Fruit fly (Drosophila melanogaster) whole organism, embryonic: ENCODE data around the gene Or9a.

ENCODE experiments used
- Bgb ChIP-seq: fragments of 200-800 bp; sonication (Bioruptor generic); IDR thresholded peaks from 2 replicates; pipeline ENCODE4 v1.3.6; 2022; ENCODE audit warnings: missing biosample characterization, missing genetic modification characterization; ENCODE audit not compliant: partially characterized antibody
- CG10147 ChIP-seq: fragments of 200-800 bp; sonication (Bioruptor generic); optimal IDR thresholded peaks from 2 replicates; lab custom pipeline; 2019; ENCODE audit warnings: missing biosample characterization, mild to moderate bottlenecking, missing genetic modification characterization, moderate library complexity
- CG11456 ChIP-seq: fragments of 200-800 bp; sonication (Bioruptor generic); IDR thresholded peaks from 3 replicates; pipeline ENCODE4 v1.3.6; 2022; ENCODE audit warnings: missing biosample characterization, missing genetic modification characterization
- CG11504 ChIP-seq: fragments of 200-800 bp; sonication (Bioruptor generic); optimal IDR thresholded peaks from 3 replicates; lab custom pipeline; 2019; ENCODE audit warnings: missing biosample characterization, mild to moderate bottlenecking, missing genetic modification characterization, moderate library complexity
- CG11696 ChIP-seq: fragments of 200-800 bp; sonication (Bioruptor generic); IDR thresholded peaks from 2 replicates; pipeline ENCODE4 v1.3.6; 2022; ENCODE audit warnings: missing biosample characterization, missing genetic modification characterization
- CG12236 ChIP-seq: fragments of 200-800 bp; sonication (Bioruptor generic); optimal IDR thresholded peaks from 2 replicates; lab custom pipeline; 2016; ENCODE audit warnings: missing biosample characterization, missing genetic modification characterization
- CG1233 ChIP-seq: fragments of 200-800 bp; sonication (Bioruptor generic); optimal IDR thresholded peaks from 4 replicates; lab custom pipeline; 2018; ENCODE audit warnings: missing biosample characterization, mild to moderate bottlenecking, missing genetic modification characterization
- CG12744 ChIP-seq: fragments of 200-800 bp; sonication (Bioruptor generic); optimal IDR thresholded peaks from 2 replicates; lab custom pipeline; 2016; ENCODE audit warnings: missing biosample characterization, missing genetic modification characterization
- CG12769 ChIP-seq: fragments of 200-800 bp; sonication (Bioruptor generic); optimal IDR thresholded peaks from 2 replicates; lab custom pipeline; 2019; ENCODE audit warnings: missing biosample characterization, mild to moderate bottlenecking, missing genetic modification characterization, moderate library complexity
- CG13287 ChIP-seq: fragments of 200-800 bp; sonication (Bioruptor generic); IDR thresholded peaks from 2 replicates; pipeline ENCODE4 v1.3.6; 2022; ENCODE audit warnings: missing biosample characterization, missing genetic modification characterization; ENCODE audit not compliant: partially characterized antibody
- CG14710 ChIP-seq: fragments of 200-800 bp; sonication (Bioruptor generic); optimal IDR thresholded peaks from 3 replicates; lab custom pipeline; 2019; ENCODE audit warnings: missing biosample characterization, mild to moderate bottlenecking, missing genetic modification characterization, moderate library complexity
- CG15011 ChIP-seq: fragments of 200-800 bp; sonication (Bioruptor generic); optimal IDR thresholded peaks from 3 replicates; lab custom pipeline; 2018; ENCODE audit warnings: missing biosample characterization, mild to moderate bottlenecking, missing genetic modification characterization
- CG17612 ChIP-seq: fragments of 200-800 bp; sonication (Bioruptor generic); IDR thresholded peaks from 2 replicates; pipeline ENCODE4 v1.3.6; 2022; ENCODE audit warnings: missing biosample characterization, missing genetic modification characterization
- CG2199 ChIP-seq: fragments of 200-800 bp; sonication (Bioruptor generic); IDR thresholded peaks from 3 replicates; pipeline ENCODE4 v1.3.6; 2022; ENCODE audit warnings: missing biosample characterization, missing genetic modification characterization
- CG31365 ChIP-seq: fragments of 200-800 bp; sonication (Bioruptor generic); optimal IDR thresholded peaks from 2 replicates; lab custom pipeline; 2018; ENCODE audit warnings: missing biosample characterization, mild to moderate bottlenecking, missing genetic modification characterization
- CG3281 ChIP-seq: fragments of 200-800 bp; sonication (Bioruptor generic); optimal IDR thresholded peaks from 3 replicates; lab custom pipeline; 2017; ENCODE audit warnings: missing biosample characterization, mild to moderate bottlenecking, missing genetic modification characterization
- CG3847 ChIP-seq: fragments of 200-800 bp; sonication (Bioruptor generic); IDR thresholded peaks from 2 replicates; pipeline ENCODE4 v1.3.6; 2022; ENCODE audit warnings: missing biosample characterization, missing genetic modification characterization
- CG6689 ChIP-seq: fragments of 200-800 bp; sonication (Bioruptor generic); IDR thresholded peaks from 2 replicates; pipeline ENCODE4 v1.3.6; 2022; ENCODE audit warnings: missing biosample characterization, missing genetic modification characterization
- CG6791 ChIP-seq: fragments of 200-800 bp; sonication (Bioruptor generic); IDR thresholded peaks from 3 replicates; pipeline ENCODE4 v1.3.6; 2022; ENCODE audit warnings: missing biosample characterization, missing genetic modification characterization; ENCODE audit not compliant: partially characterized antibody
- CG6854 ChIP-seq: fragments of 200-800 bp; sonication (Bioruptor generic); optimal IDR thresholded peaks from 3 replicates; lab custom pipeline; 2017; ENCODE audit warnings: missing biosample characterization, mild to moderate bottlenecking, missing genetic modification characterization
- CG7963 ChIP-seq: fragments of 200-800 bp; sonication (Bioruptor generic); IDR thresholded peaks from 3 replicates; pipeline ENCODE4 v1.3.6; 2022; ENCODE audit warnings: missing biosample characterization, missing genetic modification characterization; ENCODE audit not compliant: partially characterized antibody
- CG9876 ChIP-seq: fragments of 200-800 bp; sonication (Bioruptor generic); optimal IDR thresholded peaks from 2 replicates; lab custom pipeline; 2016; ENCODE audit warnings: missing biosample characterization, missing genetic modification characterization
- Dfd ChIP-seq, 2 experiments: fragments of >200 bp; optimal IDR thresholded peaks; 2 replicates each; lab custom pipeline; 2017; ENCODE audit warnings: missing biosample characterization in 2 of 2, missing genetic modification characterization in 2 of 2
- Dip2 ChIP-seq: fragments of 200-800 bp; sonication (Bioruptor generic); IDR thresholded peaks from 2 replicates; pipeline ENCODE4 v1.3.6; 2022; ENCODE audit warnings: missing biosample characterization, missing genetic modification characterization
- Dip3 ChIP-seq: fragments of 200-800 bp; sonication (Bioruptor generic); optimal IDR thresholded peaks from 3 replicates; lab custom pipeline; 2016; ENCODE audit warnings: missing biosample characterization, missing genetic modification characterization
- Ets65A ChIP-seq: fragments of 200-800 bp; sonication (Bioruptor generic); peaks from one replicate; lab custom pipeline; 2016; ENCODE audit warnings: missing biosample characterization, missing genetic modification characterization
- Fer3 ChIP-seq: fragments of 200-800 bp; sonication (Bioruptor generic); optimal IDR thresholded peaks from 2 replicates; lab custom pipeline; 2018; ENCODE audit warnings: missing biosample characterization, mild to moderate bottlenecking, missing genetic modification characterization, moderate library complexity
- Max ChIP-seq: fragments of 200-800 bp; sonication (Bioruptor generic); optimal IDR thresholded peaks from 2 replicates; lab custom pipeline; 2016; ENCODE audit warnings: missing biosample characterization, mild to moderate bottlenecking, missing genetic modification characterization
- ara ChIP-seq: fragments of 200-800 bp; sonication (Bioruptor generic); IDR thresholded peaks from 2 replicates; pipeline ENCODE4 v1.3.6; 2022; ENCODE audit warnings: missing biosample characterization, missing genetic modification characterization
- bcd ChIP-seq: fragments of 200-800 bp; sonication (Bioruptor generic); optimal IDR thresholded peaks from 2 replicates; lab custom pipeline; 2017; ENCODE audit warnings: missing biosample characterization, mild to moderate bottlenecking, missing genetic modification characterization
- bowl ChIP-seq: fragments of 200-800 bp; sonication (Bioruptor generic); IDR thresholded peaks from 2 replicates; pipeline ENCODE4 v1.3.6; 2022; ENCODE audit warnings: missing biosample characterization, missing genetic modification characterization
- chinmo ChIP-seq: fragments of 200-800 bp; sonication (Bioruptor generic); IDR thresholded peaks from 4 replicates; pipeline ENCODE4 v1.3.6; 2022; ENCODE audit warnings: missing biosample characterization, missing genetic modification characterization; ENCODE audit not compliant: partially characterized antibody
- corto ChIP-seq: fragments of 200-800 bp; sonication (Bioruptor generic); optimal IDR thresholded peaks from 2 replicates; lab custom pipeline; 2016; ENCODE audit warnings: missing biosample characterization, mild to moderate bottlenecking, missing genetic modification characterization, moderate library complexity
- ems ChIP-seq: fragments of 200-800 bp; sonication (Bioruptor generic); optimal IDR thresholded peaks from 3 replicates; lab custom pipeline; 2016; ENCODE audit warnings: missing biosample characterization, missing genetic modification characterization
- exex ChIP-seq: fragments of 200-800 bp; sonication (Bioruptor generic); optimal IDR thresholded peaks from 4 replicates; lab custom pipeline; 2018; ENCODE audit warnings: missing biosample characterization, mild to moderate bottlenecking, missing genetic modification characterization, moderate library complexity
- hbn ChIP-seq: fragments of 200-800 bp; sonication (Bioruptor generic); IDR thresholded peaks from 2 replicates; pipeline ENCODE4 v1.3.6; 2022; ENCODE audit warnings: missing biosample characterization, missing genetic modification characterization; ENCODE audit not compliant: partially characterized antibody
- lmd ChIP-seq: fragments of 200-800 bp; sonication (Bioruptor generic); IDR thresholded peaks from 2 replicates; pipeline ENCODE4 v1.3.6; 2022; ENCODE audit warnings: missing biosample characterization, missing genetic modification characterization
- nmo ChIP-seq: fragments of 200-800 bp; sonication (Bioruptor generic); optimal IDR thresholded peaks from 2 replicates; lab custom pipeline; 2018; ENCODE audit warnings: missing biosample characterization, mild to moderate bottlenecking, missing genetic modification characterization, moderate library complexity
- pan ChIP-seq, 4 experiments: fragments of >200 bp in 3 of 4; fragments of 200-800 bp in 1 of 4; sonication (Bioruptor generic) in 1 of 4; optimal IDR thresholded peaks in 3 of 4; IDR thresholded peaks in 1 of 4; 2 replicates each; pipeline versions ENCODE4 v1.3.6 to Lab custom; 2017 to 2022; ENCODE audit warnings: missing biosample characterization in 2 of 4, missing genetic modification characterization in 2 of 4, mixed read lengths in 1 of 4
- pho ChIP-seq: fragments of 200-800 bp; sonication (Bioruptor generic); optimal IDR thresholded peaks from 2 replicates; lab custom pipeline; 2016; ENCODE audit warnings: missing biosample characterization, missing genetic modification characterization
- sens ChIP-seq: fragments of 200-800 bp; sonication (Bioruptor generic); peaks from one replicate; lab custom pipeline; 2016; ENCODE audit warnings: missing biosample characterization, missing genetic modification characterization
- sob ChIP-seq: fragments of 200-800 bp; sonication (Bioruptor generic); IDR thresholded peaks from 2 replicates; pipeline ENCODE4 v1.3.6; 2022; ENCODE audit warnings: missing biosample characterization, missing genetic modification characterization
- twi ChIP-seq: fragments of 200-800 bp; optimal IDR thresholded peaks from 2 replicates; lab custom pipeline; 2019; ENCODE audit warnings: missing biosample characterization, mild to moderate bottlenecking, missing genetic modification characterization, moderate library complexity

The Or9a gene

DNA sequence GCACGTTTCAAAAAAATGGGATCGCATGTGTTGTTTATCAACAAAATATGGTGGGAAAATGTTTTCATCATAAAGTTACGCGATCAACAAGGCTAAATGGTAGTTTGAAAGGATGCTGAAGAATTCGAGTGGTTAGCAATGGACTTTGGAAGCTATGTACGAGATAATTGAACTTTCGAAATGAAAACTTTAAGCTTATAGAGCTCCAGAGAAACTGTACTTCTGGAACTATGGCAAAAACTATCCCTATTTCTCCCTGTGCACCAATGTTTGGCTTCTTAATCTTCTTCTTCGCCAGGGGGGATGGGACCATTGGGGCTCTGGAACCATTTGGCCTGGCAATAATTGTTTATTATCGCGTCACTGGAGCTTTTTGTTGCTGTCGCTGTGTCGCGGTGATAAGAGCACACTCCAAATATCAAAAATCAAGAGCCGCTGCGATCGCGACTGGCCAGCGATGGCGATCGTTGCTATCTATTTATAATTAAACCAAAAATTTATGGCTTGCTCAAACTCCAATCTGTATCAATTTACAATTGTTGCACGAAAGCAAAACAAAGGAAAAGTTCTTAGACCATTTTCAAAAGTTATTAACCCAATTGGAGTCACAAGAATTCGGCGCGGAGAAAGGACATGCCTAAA lies 28.6 kb upstream of the Or9a start (continued):
- no peak for TF ChIP-seq corto (GFP tag; lab: Kevin White, UChicago)
- TF ChIP-seq CG12744, result no peak
- no peak for TF ChIP-seq hbn (GFP tag; lab: Robert Waterston, UW)
- TF ChIP-seq CG17612 (GFP tag; lab: Robert Waterston, UW), result no peak
- TF ChIP-seq CG6791, result no peak
- no peak for TF ChIP-seq Max (GFP tag; lab: Kevin White, UChicago)
- TF ChIP-seq CG31365 (tag; lab: Kevin White, UChicago), result no peak
- no peak for TF ChIP-seq pan (optimal IDR thresholded peaks at IDR 0.05; lab: Kevin White, UChicago)
- TF ChIP-seq pan (GFP tag; optimal IDR thresholded peaks at IDR 0.05 in 1 of 2, IDR thresholded peaks at IDR 0.05 in 1 of 2), result no peak

DNA sequence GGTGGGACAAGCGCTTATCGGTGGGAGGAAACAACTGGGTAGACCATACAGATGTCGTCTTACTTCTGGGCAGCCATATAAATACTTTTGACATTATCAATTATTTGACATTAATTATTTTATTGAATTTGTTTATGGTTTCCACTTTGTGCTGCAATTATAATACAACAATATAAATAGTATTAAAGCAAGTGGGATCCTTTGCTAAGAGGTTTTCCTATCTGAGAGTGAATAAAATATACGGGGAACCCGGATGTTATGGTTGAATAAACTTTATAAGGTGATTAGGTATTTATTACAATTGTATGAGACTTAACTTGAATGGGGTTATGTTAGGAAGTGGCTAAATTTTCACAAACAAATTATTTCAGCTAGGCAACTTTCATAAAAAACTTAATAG lies 27.6 kb upstream of the Or9a start, which contains the start of gene CG32687:
Gene CG32687 (minus strand): TSS at position 101 of the 400 bp plus-strand sequence.
- peak; percentile 65 for TF ChIP-seq exex (tag; lab: Kevin White, UChicago)
- TF ChIP-seq bcd, result no peak
- TF ChIP-seq, all 482 proteins: peak for 1

- TF ChIP-seq Dip3 (peak; percentile 35), CG12236 (no peak), CG1233 (GFP tag; lab: Kevin White, UChicago) (peak; percentile 48), CG11696 (GFP tag; lab: Robert Waterston, UW) (no peak), CG15011 (GFP tag; lab: Kevin White, UChicago) (peak; percentile 60), sob (peak; percentile 63), CG2199 (GFP tag; lab: Robert Waterston, UW) (no peak), CG7963 (GFP tag; lab: Robert Waterston, UW) (no peak), Fer3 (tag; lab: Kevin White, UChicago) (peak; percentile 77), chinmo (GFP tag; lab: Robert Waterston, UW) (peak; percentile 55; the same call in 1 of the 4 replicates), lmd (GFP tag; lab: Robert Waterston, UW) (peak; percentile 67), Ets65A (GFP tag; lab: Kevin White, UChicago) (peak; percentile 57), CG11456 (GFP tag; lab: Robert Waterston, UW) (0 out of 3 replicates have a peak, but pooled peaks have one; percentile 42), twi (tag; lab: Kevin White, UChicago) (no peak), Dip2 (GFP tag; lab: Robert Waterston, UW) (no peak), Max (GFP tag; lab: Kevin White, UChicago) (peak; percentile 2), CG10147 (GFP tag; lab: Kevin White, UChicago) (peak; percentile 29), Bgb (GFP tag; lab: Robert Waterston, UW) (peak; percentile 42), Dfd (GFP tag; optimal IDR thresholded peaks at IDR 0.05; lab: Kevin White, UChicago) (no peak), CG6689 (GFP tag; lab: Robert Waterston, UW) (peak; percentile 55), CG13287 (GFP tag; lab: Robert Waterston, UW) (0 out of 2 replicates have a peak, but pooled peaks have one; percentile 23), bowl (no peak), ara (GFP tag; lab: Robert Waterston, UW) (no peak), CG6854 (GFP tag; lab: Kevin White, UChicago) (peak; percentile 33), CG6791 (no peak), nmo (GFP tag; lab: Kevin White, UChicago) (peak; percentile 52), CG12769 (peak; percentile 76), pho (GFP tag; lab: Kevin White, UChicago) (peak; percentile 60), bcd (peak; percentile 45), CG14710 (no peak), CG3281 (GFP tag; lab: Kevin White, UChicago) (peak; percentile 80), CG3847 (GFP tag; lab: Robert Waterston, UW) (peak; percentile 64), CG9876 (GFP tag; lab: Kevin White, UChicago) (no peak), sens (peak; percentile 85), ems (peak; percentile 56), CG11504 (tag; lab: Kevin White, UChicago) (peak; percentile 73)
Observed at dm6 chrX:10486144-10487030, 26.9 kb upstream of the Or9a start.
